Worm (Caenorhabditis elegans): ENCODE measurements around the gene mab-5.

mab-5 gene

DNA sequence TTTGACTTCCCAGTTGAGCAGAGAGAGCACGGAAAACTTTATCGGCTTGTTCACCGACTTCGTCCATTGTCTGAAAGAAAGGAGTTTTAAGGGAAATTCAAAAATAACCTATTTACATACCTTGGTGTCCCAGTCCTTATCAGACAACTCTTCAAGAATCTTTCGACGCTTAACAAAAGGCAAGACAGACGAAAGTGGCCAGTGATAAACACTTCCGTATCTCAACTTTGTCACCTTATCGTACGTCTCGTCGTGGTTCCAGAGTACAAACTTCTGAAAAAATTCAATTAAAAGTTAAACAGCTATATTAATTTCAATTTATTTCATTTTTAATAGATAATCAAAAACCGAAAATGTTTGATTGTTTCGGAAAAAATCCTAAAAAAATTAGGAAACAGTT, 21.0 kb downstream of the mab-5 start:
- TF ChIP-seq unc-62 (GFP tag; optimal IDR thresholded peaks at IDR 0.05), result no peak

DNA sequence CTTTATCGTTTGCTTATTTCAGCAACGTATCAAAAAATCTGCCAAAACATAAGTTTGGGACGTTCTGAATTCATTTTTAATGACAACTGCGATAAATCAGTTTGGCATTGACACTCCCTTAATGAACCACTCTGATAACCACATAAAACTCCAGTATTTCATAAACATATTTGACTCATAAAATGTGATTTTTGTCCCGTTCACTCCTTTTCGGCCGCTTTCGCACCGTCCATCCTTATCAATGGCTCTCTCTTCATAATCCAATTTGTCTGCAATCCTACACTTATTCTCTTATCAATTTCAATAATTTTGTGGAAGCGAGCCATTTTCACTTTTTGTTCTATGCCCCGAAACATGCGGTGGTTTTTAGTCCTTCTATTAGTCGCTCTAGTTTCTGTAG, 24.7 kb downstream of the mab-5 start, which contains the start of gene pcp-1:
Gene pcp-1 (plus strand): TSS at position 342 of the 400 bp plus-strand sequence.
- no peak for TF ChIP-seq unc-62 (GFP tag; optimal IDR thresholded peaks at IDR 0.05)

DNA sequence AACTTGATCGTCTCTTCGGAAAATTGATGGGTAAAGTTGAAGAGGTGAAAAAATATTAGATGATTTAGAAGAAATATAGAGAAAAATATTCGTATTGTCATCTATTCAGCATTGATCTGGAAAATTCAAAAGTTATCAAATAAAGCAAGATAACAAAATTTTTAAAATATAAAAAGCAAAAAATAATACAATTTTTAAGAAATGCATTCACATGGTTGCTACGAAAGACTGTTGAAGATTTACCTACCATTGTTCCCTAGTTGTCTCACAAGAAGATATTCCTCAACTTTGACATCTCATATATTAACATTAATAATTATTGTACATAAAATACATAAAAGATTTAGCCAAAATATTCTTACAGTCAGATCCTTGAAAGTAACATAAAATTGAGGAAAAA, 28.9 kb downstream of the mab-5 start, which contains the start of gene cdh-3:
Gene cdh-3 (minus strand): TSS at position 101 of the 400 bp plus-strand sequence.
- TF ChIP-seq unc-62 (GFP tag; optimal IDR thresholded peaks at IDR 0.05), result no peak

DNA sequence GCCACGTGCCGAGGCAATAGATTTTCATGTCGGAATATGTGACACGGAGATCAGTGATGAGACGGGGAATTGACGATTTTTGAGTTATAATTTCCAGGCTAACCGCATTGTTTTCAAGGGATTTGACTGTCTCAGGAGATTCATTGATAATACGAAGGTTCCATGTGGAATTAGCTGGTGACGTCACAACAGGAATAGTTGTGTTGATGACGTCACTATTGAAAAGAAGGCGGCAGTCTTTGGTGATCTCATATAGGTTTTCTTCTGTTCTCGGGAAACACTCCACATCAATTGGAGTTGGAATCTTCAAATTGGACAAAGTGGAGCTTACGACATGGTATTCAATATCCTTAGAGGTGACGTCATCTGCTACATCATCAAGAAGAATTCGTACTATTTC, 40.1 kb downstream of the mab-5 start:
- TF ChIP-seq unc-62 (GFP tag; optimal IDR thresholded peaks at IDR 0.05), result no peak

DNA sequence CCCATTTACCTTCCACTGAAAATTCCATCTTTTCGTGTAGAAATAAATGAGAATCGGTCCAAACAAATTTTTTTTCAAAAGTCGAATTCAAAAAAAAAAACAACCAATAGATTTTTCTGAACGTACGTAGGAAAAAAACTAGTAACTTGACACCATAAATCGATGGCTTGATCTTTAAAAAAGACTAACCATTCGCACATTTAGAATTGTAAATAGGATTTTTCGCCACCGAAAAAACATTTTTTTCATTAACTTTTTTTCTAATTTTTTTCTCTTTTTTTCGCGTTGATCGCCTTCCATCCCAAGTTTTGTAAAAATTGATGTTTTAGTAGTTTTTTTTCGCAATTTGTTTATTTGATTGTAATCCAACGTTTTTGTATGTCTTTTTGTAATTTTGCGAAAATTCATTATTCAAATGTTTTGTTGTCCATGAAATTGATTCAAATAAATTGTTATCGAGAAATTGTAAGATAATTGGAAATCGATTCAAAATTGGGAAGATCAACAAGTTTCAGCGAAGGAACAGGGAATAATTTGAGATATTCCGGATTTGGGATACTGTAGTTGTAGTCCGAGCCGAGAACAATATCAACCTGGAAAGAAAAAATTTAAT, 45.5 kb downstream of the mab-5 start:
- TF ChIP-seq unc-62 (GFP tag; optimal IDR thresholded peaks at IDR 0.05), result no peak

DNA sequence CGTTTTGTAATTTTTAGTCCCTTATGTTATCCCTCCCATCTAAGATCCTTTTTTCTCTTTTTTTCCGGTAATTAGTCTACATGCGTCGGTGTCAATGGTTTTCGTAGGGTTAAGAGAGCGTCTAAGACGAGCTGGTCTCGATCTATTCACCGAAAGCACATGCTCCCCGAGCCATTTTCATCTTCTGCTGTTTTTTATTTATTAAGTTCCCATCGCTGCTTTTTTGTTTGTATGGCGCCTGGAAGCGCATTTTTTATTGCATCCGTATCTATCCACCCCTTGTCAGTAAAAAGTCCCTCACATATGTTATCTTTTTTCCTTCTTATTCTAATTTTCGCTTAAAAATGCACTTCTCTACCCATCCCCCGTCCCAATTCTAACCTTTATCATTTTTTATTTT, 46.4 kb downstream of the mab-5 start:
- TF ChIP-seq unc-62 (GFP tag; optimal IDR thresholded peaks at IDR 0.05), result no peak

DNA sequence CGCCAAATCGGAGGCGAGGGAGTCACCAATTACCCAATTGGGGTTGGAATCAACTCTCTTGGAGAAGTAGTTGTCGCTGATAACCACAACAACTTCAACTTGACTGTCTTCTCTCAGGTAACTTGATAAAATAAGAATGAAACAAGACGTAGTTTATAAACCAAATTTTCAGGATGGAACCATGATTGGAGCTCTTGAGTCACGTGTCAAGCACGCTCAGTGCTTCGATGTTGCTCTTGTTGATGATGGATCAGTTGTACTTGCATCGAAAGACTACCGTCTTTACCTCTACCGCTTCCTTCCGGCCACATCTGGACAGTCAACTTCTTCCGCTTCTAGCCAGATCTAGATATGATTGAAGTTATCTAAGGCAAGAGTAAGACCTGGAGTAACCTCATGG, 47.3 kb downstream of the mab-5 start:
- TF ChIP-seq unc-62 (GFP tag; optimal IDR thresholded peaks at IDR 0.05), result no peak

DNA sequence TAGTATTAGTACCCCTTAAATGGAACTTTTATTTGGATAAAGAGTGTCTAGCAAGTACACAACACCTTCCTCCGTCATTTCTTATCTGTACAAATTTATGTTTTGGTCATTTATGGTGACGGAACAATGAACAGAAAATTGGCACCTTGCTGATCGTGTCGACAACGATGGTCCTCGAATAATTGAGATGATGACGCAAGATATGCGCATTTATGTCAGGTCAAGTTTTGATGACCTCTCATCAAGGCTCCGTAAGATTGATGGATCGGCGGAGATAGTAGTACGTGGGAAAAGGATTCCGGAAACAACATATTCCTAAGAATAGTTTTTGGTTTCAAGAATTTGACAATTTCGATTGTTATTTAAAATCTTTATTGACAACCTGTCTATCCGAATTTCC, 49.1 kb downstream of the mab-5 start:
- TF ChIP-seq unc-62 (GFP tag; optimal IDR thresholded peaks at IDR 0.05), result no peak

DNA sequence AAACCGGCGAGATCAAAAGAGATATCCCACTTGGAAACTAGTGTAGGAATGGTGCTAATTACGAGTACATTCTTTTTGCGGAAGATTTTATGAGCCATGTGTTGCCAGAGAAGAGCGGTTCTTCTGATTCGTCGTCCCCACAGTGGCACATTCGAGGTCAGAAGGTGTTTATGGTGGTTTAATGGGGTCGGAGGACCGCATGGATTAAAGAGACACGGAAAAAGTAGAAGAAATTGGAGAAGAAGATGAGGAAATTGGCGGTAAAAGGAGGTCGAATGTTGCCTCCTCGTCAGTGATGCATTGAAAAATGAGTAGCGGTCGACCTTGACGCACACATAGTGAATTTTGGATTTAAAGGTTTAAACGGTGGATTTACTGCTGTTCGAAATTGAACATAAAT, 49.7 kb downstream of the mab-5 start:
- TF ChIP-seq unc-62 (GFP tag; optimal IDR thresholded peaks at IDR 0.05), result no peak

DNA sequence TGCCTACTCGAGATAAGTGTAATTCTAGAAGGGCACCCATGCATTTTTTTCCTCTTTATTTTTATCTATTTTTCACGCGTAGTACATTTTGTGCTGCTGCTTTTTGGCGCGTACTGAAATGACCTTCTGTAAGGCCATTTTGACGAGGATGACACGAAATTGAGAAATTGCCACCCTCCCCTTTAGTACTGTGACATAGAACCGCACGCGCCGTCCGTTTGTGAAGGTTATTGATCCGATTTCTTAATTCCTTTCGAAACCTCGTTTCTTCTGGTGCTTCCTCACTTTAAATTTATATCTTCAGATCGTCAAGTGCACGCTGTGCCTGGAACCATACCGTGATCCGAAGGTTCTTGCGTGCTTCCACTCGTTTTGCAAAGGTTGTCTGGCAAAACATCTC, 52.2 kb downstream of the mab-5 start:
- no peak for TF ChIP-seq unc-62 (GFP tag; optimal IDR thresholded peaks at IDR 0.05)

DNA sequence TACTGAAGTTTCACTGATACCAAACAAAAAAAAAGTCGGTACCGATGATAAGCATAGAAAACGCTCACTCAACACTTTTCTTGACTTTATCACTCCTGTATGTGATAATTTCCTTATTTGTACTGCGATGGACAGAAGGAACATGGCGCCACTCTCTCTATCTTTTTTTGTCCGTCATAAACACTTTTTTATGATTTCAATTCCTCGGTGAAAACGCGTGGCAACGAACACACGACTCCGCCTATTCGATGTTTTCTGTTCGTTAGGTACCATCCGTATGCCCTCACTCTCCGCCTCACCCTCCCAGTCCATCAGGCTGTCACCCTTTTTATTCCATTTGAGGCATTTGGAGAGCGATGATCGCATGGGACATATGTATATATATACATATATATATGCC, 52.9 kb downstream of the mab-5 start:
- TF ChIP-seq unc-62 (GFP tag; optimal IDR thresholded peaks at IDR 0.05), result no peak

DNA sequence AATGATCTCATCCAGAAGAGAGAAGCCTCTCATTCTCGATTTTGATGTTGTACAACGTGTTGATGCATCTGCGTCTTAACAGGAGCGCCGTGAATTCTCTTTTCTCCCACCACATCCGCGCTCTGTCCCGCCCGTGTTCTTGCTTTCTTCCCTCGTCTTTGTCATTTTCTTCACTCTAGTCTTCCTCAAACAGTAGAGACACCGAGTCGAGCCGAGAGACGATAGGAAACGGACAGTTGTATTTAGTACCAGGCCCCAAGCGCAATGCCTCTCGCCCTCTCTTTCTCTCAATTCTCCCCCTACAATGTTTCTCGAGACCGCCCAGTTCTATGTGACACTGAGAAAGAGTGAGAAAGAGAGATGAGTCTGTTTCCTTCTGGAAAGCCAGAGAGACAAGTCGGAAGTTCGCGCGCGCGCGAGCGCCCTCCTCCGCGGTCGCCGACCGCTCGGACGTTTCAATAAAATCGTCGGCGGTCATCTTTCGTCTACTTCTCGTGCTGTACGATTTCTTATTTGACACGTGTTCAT, 53.7 kb downstream of the mab-5 start, which contains the start of gene ZK112.4:
Gene ZK112.4 (minus strand): TSS at position 478 of the 528 bp plus-strand sequence.
- TF ChIP-seq unc-62 (GFP tag; optimal IDR thresholded peaks at IDR 0.05), result no peak

DNA sequence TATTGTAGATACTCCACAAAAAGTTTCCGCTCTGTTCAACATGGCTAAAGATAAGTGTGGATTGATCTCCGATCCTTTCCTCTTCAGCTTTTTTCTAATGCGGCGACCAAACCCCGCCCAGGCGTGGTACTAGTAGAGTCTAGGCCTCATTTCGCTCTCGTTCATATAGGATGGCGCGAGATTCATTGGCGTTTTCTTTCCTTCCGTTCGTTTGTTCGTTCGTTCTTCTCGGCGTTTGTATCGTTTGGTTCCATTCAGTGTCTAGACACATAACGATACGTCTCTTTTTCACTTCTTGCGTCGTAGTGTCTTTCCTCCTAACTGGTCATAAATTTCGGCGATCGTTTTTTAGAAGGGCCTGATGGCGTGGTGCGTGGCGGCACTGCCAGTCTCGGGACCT, 54.2 kb downstream of the mab-5 start:
- TF ChIP-seq unc-62 (GFP tag; optimal IDR thresholded peaks at IDR 0.05), result no peak

DNA sequence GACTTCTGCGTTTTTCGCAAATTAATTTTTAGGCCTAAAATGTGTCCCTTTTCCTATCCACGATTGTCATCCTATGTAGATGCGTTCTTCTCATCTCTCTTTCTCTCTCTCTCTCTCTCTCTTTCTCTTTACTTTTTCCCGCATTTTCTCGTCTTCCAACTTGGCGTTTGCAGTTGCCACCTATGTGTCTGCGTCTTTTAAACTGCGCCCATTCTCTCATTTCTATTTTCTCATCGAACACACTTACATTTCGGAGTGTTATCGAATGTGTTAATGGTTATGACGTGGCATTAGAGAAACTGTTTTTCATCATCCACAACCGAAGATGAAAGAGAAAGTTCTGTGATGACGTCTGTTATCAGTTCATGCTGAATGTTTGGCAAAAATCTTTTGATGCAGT, 54.8 kb downstream of the mab-5 start:
- TF ChIP-seq unc-62 (GFP tag; optimal IDR thresholded peaks at IDR 0.05), result no peak
